Fruit fly (Drosophila melanogaster): ENCODE data around the gene djl.
A peak's percentile ranks its signal among the peaks of the same experiment; 100 is the strongest.

dm6 chr3R:7081972-7082371 is 21.4 kb downstream of the djl start, which contains the start of gene Dpck:
- peak; percentile 41 for TF ChIP-seq topi (GFP tag; optimal IDR thresholded peaks at IDR 0.05)
- TF ChIP-seq CG4318 (GFP tag; optimal IDR thresholded peaks at IDR 0.05): no peak
- peak; percentile 41 for TF ChIP-seq esn (GFP tag; optimal IDR thresholded peaks at IDR 0.05)
- peak; percentile 35 for TF ChIP-seq CG3032 (tag; optimal IDR thresholded peaks at IDR 0.05)
